Fruit fly (Drosophila melanogaster) whole organism, adult: Measurements from ENCODE around the gene CG14506.

Experiments
- CG11617 ChIP-seq: fragments of 200-800 bp; sonication (Bioruptor generic); optimal IDR thresholded peaks from 2 replicates; lab custom pipeline; 2017; ENCODE audit warnings: mild to moderate bottlenecking, missing biosample characterization, missing genetic modification reagents, missing genetic modification characterization
- CG12768 ChIP-seq: fragments of 200-800 bp; sonication (Bioruptor generic); optimal IDR thresholded peaks from 2 replicates; lab custom pipeline; 2017; ENCODE audit warnings: missing biosample characterization, missing genetic modification characterization, mild to moderate bottlenecking, moderate library complexity, missing genetic modification reagents
- CG14711 ChIP-seq: fragments of 200-800 bp; sonication (Bioruptor generic); optimal IDR thresholded peaks from 2 replicates; lab custom pipeline; 2018; ENCODE audit warnings: missing biosample characterization, mild to moderate bottlenecking, missing genetic modification characterization, moderate library complexity
- CG1620 ChIP-seq: fragments of 200-800 bp; sonication (Bioruptor generic); optimal IDR thresholded peaks from 2 replicates; lab custom pipeline; 2016; ENCODE audit warnings: missing biosample characterization, missing genetic modification characterization
- CG33017 ChIP-seq: fragments of 200-800 bp; sonication (Bioruptor generic); optimal IDR thresholded peaks from 2 replicates; lab custom pipeline; 2018; ENCODE audit warnings: missing biosample characterization, mild to moderate bottlenecking, missing genetic modification characterization, moderate library complexity
- CG5204 ChIP-seq: fragments of 200-800 bp; sonication (Bioruptor generic); optimal IDR thresholded peaks from 2 replicates; lab custom pipeline; 2016; ENCODE audit warnings: missing biosample characterization, missing genetic modification characterization
- CG7045 ChIP-seq: fragments of 200-800 bp; sonication (Bioruptor generic); optimal IDR thresholded peaks from 2 replicates; lab custom pipeline; 2017; ENCODE audit warnings: missing biosample characterization, mild to moderate bottlenecking, missing genetic modification characterization
- CG7101 ChIP-seq: fragments of 200-800 bp; sonication (Bioruptor generic); optimal IDR thresholded peaks from 2 replicates; lab custom pipeline; 2018; ENCODE audit warnings: missing biosample characterization, mild to moderate bottlenecking, missing genetic modification characterization, moderate library complexity
- Clk ChIP-seq: fragments of 200-800 bp; sonication (Bioruptor generic); optimal IDR thresholded peaks from 2 replicates; lab custom pipeline; 2017; ENCODE audit warnings: missing biosample characterization, missing genetic modification characterization
- Crg-1 ChIP-seq: fragments of 200-800 bp; sonication (Bioruptor generic); optimal IDR thresholded peaks from 2 replicates; lab custom pipeline; 2016; ENCODE audit warnings: missing biosample characterization, missing genetic modification characterization
- Hr96 ChIP-seq: fragments of 200-800 bp; sonication (Bioruptor generic); optimal IDR thresholded peaks from 2 replicates; lab custom pipeline; 2016; ENCODE audit warnings: missing biosample characterization, missing genetic modification characterization
- Mnt ChIP-seq: fragments of 200-800 bp; sonication (Bioruptor generic); optimal IDR thresholded peaks from 2 replicates; lab custom pipeline; 2016; ENCODE audit warnings: missing biosample characterization, mild to moderate bottlenecking, missing genetic modification characterization
- bab1 ChIP-seq: fragments of 200-800 bp; sonication (Bioruptor generic); optimal IDR thresholded peaks from 3 replicates; lab custom pipeline; 2019; ENCODE audit warnings: missing biosample characterization, mild to moderate bottlenecking, missing genetic modification characterization, moderate library complexity
- cic ChIP-seq: fragments of 200-800 bp; sonication (Bioruptor generic); optimal IDR thresholded peaks from 2 replicates; lab custom pipeline; 2017; ENCODE audit warnings: missing biosample characterization, mild to moderate bottlenecking, missing genetic modification characterization, moderate library complexity
- cnc ChIP-seq, 2 experiments: fragments of >200 bp; optimal IDR thresholded peaks; 2 replicates each; lab custom pipeline; 2017
- kay ChIP-seq: fragments of 200-800 bp; sonication (Bioruptor generic); peaks from one replicate; lab custom pipeline; 2016; ENCODE audit warnings: missing biosample characterization, missing genetic modification characterization, borderline replicate concordance
- ovo ChIP-seq: fragments of 200-800 bp; sonication (Bioruptor generic); optimal IDR thresholded peaks from 2 replicates; lab custom pipeline; 2016; ENCODE audit warnings: missing biosample characterization, missing genetic modification characterization
- pad ChIP-seq: fragments of 200-800 bp; sonication (Bioruptor generic); optimal IDR thresholded peaks from 3 replicates; lab custom pipeline; 2017; ENCODE audit warnings: missing biosample characterization, missing genetic modification characterization, mild to moderate bottlenecking, moderate library complexity, missing genetic modification reagents
- tj ChIP-seq: fragments of 200-800 bp; sonication (Bioruptor generic); optimal IDR thresholded peaks from 3 replicates; lab custom pipeline; 2017; ENCODE audit warnings: missing biosample characterization, mild to moderate bottlenecking, missing genetic modification characterization, moderate library complexity
- toe ChIP-seq: fragments of 200-800 bp; sonication (Bioruptor generic); optimal IDR thresholded peaks from 2 replicates; lab custom pipeline; 2016; ENCODE audit warnings: missing biosample characterization, missing genetic modification characterization

CG14506 gene

dm6 chr3R:29313070-29313469 lies 16.1 kb upstream of the CG14506 start:
- TF ChIP-seq Hr96 (GFP tag; lab: Kevin White, UChicago): no peak
- TF ChIP-seq Clk (GFP tag; lab: Kevin White, UChicago): no peak
- no peak for TF ChIP-seq ovo (GFP tag; lab: Kevin White, UChicago)
- no peak for TF ChIP-seq cnc (optimal IDR thresholded peaks at IDR 0.05; lab: Kevin White, UChicago)
- TF ChIP-seq bab1 (GFP tag; lab: Kevin White, UChicago): no peak
- no peak for TF ChIP-seq CG7045 (GFP tag; lab: Kevin White, UChicago)
- no peak for TF ChIP-seq CG12768 (GFP tag; lab: Kevin White, UChicago)
- no peak for TF ChIP-seq CG7101

- TF ChIP-seq ovo (GFP tag; lab: Kevin White, UChicago) (no peak), cnc (optimal IDR thresholded peaks at IDR 0.05; lab: Kevin White, UChicago) (no peak)
Observed at dm6 chr3R:29311177-29311576, 14.2 kb upstream of the CG14506 start.

- TF ChIP-seq CG14711: no peak
- no peak for TF ChIP-seq CG7045 (GFP tag; lab: Kevin White, UChicago)
- TF ChIP-seq CG12768 (GFP tag; lab: Kevin White, UChicago): no peak
Observed at dm6 chr3R:29309907-29310306, 12.9 kb upstream of the CG14506 start.

DNA sequence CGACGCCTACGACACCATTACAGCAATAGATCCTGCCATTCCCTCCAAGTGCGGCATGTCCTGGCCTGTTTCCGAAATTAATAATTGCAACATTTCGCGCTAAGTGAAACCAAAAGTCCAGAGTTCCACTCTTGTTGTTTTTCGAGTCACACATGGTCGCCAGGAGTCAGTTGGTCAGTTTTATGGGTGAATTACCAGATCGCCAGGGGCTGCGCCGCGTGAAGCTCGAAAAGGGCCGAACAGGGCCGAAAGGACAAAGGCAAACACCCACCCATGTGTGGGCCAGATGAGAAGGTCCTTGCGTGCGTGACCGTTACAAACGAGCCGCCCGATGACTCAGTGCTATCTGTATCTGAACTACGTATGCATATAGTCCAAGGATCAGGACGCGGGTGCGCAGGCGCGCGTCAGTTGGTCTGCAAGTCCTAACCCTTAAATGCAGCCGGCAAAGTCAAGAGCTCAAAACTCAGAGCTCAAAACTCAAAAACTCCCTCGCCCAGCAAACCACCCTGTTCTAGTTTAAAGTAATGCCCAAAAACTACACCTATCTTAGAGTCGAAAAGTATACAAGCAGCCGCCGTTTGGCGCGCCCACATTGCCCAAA lies 11.9 kb upstream of the CG14506 start:
- TF ChIP-seq CG14711: no peak
- TF ChIP-seq Mnt (GFP tag; lab: Kevin White, UChicago): no peak
- TF ChIP-seq CG33017: no peak

DNA sequence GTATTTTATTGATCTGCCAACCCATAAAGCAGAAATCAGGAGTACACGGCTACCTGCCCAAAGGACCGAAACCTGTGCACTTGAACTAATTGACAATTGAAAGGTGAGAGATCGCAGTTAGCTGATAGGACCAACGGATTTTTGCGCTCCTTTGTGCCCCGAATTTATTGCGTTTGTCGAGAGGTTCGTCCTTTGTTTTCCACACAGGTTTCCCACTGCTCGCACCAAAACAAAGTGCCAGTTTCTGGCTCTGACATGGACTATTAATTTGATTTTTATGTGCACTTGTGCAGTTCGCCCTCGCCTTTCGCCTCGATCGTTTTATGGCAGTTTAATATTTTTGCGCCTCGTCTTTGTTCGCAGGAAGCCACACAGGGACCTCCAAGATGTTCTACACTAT lies 10.7 kb upstream of the CG14506 start:
- TF ChIP-seq CG7101: no peak
- no peak for TF ChIP-seq Clk (GFP tag; lab: Kevin White, UChicago)
- TF ChIP-seq ovo (GFP tag; lab: Kevin White, UChicago): no peak
- no peak for TF ChIP-seq pad (GFP tag; lab: Kevin White, UChicago)
- TF ChIP-seq tj: no peak
- TF ChIP-seq CG1620 (GFP tag; lab: Kevin White, UChicago): no peak
- no peak for TF ChIP-seq CG11617 (GFP tag; lab: Kevin White, UChicago)
- no peak for TF ChIP-seq CG12768 (GFP tag; lab: Kevin White, UChicago)
- TF ChIP-seq cic (GFP tag; lab: Kevin White, UChicago): no peak
- no peak for TF ChIP-seq cnc (optimal IDR thresholded peaks at IDR 0.05; lab: Kevin White, UChicago)
- TF ChIP-seq Hr96 (GFP tag; lab: Kevin White, UChicago): no peak
- TF ChIP-seq CG14711: no peak
- TF ChIP-seq Mnt (GFP tag; lab: Kevin White, UChicago): no peak
- no peak for TF ChIP-seq toe (GFP tag; lab: Kevin White, UChicago)
- no peak for TF ChIP-seq CG7045 (GFP tag; lab: Kevin White, UChicago)

DNA sequence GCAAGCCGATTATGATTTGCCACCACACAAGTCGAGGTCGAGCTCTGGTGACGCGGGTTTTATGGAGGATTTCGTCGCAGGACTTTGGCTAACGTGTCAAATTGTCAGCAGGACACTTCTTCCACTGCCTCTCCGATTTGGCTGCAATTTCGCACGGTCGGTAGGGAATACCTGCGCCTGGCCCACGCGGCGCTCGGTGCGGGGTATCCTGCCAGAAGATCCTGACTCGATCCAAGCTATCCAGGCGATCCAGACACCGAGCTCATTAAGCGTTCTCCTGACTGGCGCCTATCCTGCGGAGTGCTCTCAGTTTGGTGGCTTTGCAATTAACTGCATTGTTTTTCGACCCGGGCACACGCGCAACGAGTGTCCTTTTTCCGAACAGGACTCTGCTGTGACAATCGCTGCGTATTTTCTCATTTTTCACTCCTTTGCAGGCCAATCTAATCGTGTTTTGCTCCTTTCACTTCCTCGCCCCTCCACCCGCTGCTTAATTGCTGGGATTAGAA lies 10.0 kb upstream of the CG14506 start:
- no peak for TF ChIP-seq CG33017
- TF ChIP-seq CG1620 (GFP tag; lab: Kevin White, UChicago): no peak
- TF ChIP-seq pad (GFP tag; lab: Kevin White, UChicago): no peak
- no peak for TF ChIP-seq kay
- no peak for TF ChIP-seq CG7045 (GFP tag; lab: Kevin White, UChicago)
- TF ChIP-seq Mnt (GFP tag; lab: Kevin White, UChicago): no peak
- no peak for TF ChIP-seq cic (GFP tag; lab: Kevin White, UChicago)
- no peak for TF ChIP-seq cnc (optimal IDR thresholded peaks at IDR 0.05; lab: Kevin White, UChicago)
- no peak for TF ChIP-seq Hr96 (GFP tag; lab: Kevin White, UChicago)
- no peak for TF ChIP-seq CG12768 (GFP tag; lab: Kevin White, UChicago)
- no peak for TF ChIP-seq toe (GFP tag; lab: Kevin White, UChicago)
- no peak for TF ChIP-seq ovo (GFP tag; lab: Kevin White, UChicago)
- TF ChIP-seq tj: no peak
- TF ChIP-seq CG5204 (GFP tag; lab: Kevin White, UChicago): no peak
- no peak for TF ChIP-seq CG14711
- TF ChIP-seq Crg-1 (GFP tag; lab: Kevin White, UChicago): no peak

dm6 chr3R:29304094-29304493 lies 7.1 kb upstream of the CG14506 start:
- TF ChIP-seq pad (GFP tag; lab: Kevin White, UChicago) (peak; percentile 42), CG7045 (GFP tag; lab: Kevin White, UChicago) (no peak)
